Fruit fly (Drosophila melanogaster): ENCODE results near the gene Cyp309a2.

- TF ChIP-seq Abd-B (GFP tag; optimal IDR thresholded peaks at IDR 0.05) (no peak), ey (GFP tag; optimal IDR thresholded peaks at IDR 0.05) (no peak), jim (GFP tag; optimal IDR thresholded peaks at IDR 0.05) (no peak), usp (GFP tag; optimal IDR thresholded peaks at IDR 0.05) (no peak), h (GFP tag; optimal IDR thresholded peaks at IDR 0.05) (no peak), Myc (optimal IDR thresholded peaks at IDR 0.05) (no peak), CG9705 (GFP tag; optimal IDR thresholded peaks at IDR 0.05) (no peak), Rel (GFP tag; optimal IDR thresholded peaks at IDR 0.05) (no peak), Rel (tag; optimal IDR thresholded peaks at IDR 0.05) (no peak), Dfd (GFP tag; optimal IDR thresholded peaks at IDR 0.05) (no peak), psq (GFP tag; optimal IDR thresholded peaks at IDR 0.05) (no peak), dl (GFP tag; optimal IDR thresholded peaks at IDR 0.05; ENCODE audit: insufficient read depth in 1 of 2, partially characterized antibody in 2 of 2) (no peak)
Observed at dm6 chr2L:2606725-2607124, 33.9 kb upstream of the Cyp309a2 start.
